Worm (Caenorhabditis elegans): ENCODE data around the gene C18D11.9.

ce11 chrIII:11843007-11843406 is 34.1 kb downstream of the C18D11.9 start:
- TF ChIP-seq C08G9.2 (tag; optimal IDR thresholded peaks at IDR 0.05) (no peak), hlh-30 (tag; optimal IDR thresholded peaks at IDR 0.05; ENCODE audit: insufficient read depth) (no peak), pqm-1 (tag; optimal IDR thresholded peaks at IDR 0.05) (no peak), fkh-10 (GFP tag; optimal IDR thresholded peaks at IDR 0.05) (no peak), unc-86 (tag; optimal IDR thresholded peaks at IDR 0.05) (no peak), pha-2 (tag; optimal IDR thresholded peaks at IDR 0.05) (no peak), hlh-15 (tag; optimal IDR thresholded peaks at IDR 0.05) (no peak), fax-1 (tag; optimal IDR thresholded peaks at IDR 0.05) (no peak)

Measured in whole organism, late embryonic.